Fruit fly (Drosophila melanogaster): ENCODE data around the gene MESK4.
A peak's percentile ranks its signal among the peaks of the same experiment; 100 is the strongest.

The MESK4 gene

DNA sequence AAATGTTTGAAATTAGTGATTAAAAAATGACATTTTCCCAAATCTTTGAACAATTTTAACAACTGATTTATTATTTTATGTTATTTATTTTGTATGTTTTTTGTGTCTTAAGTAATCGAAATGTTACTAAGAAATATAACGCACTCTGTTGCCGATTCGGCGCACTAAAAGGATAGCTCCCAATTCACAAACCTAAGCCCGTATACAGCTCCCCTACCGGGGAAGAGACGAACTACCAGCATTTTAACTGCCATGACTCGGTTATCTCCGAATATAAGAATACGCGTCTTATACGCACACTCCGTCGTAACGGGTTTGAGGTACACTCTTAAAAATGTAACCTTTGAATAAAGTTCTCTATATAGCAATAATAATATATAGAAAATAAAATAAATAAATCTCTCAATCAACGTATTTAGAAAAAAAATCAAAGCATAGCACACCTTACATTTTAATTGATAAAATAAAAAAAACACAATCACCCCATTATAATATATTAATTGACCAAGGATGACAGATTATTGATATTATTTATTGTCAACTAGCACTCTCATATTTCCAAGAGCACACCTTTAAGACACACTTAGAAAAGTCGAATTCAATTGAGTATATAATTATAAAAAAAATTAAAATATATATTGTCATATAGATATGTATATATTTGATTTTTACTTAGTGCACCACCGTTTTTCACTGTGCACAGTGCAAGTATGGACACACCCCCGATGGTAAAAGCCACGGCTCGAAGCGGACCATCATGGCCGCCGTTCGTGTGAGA, 30.7 kb upstream of the MESK4 start:
- TF ChIP-seq CG15710 (tag; optimal IDR thresholded peaks at IDR 0.05) (peak; percentile 82), EcR (GFP tag; optimal IDR thresholded peaks at IDR 0.05) (no peak), CG9948 (tag; optimal IDR thresholded peaks at IDR 0.05) (peak; percentile 85), Ets98B (GFP tag; IDR thresholded peaks at IDR 0.05) (peak; percentile 25; the same call in 1 of the 2 replicates), CG17806 (tag; optimal IDR thresholded peaks at IDR 0.05) (no peak), rn (GFP tag; IDR thresholded peaks at IDR 0.05) (no peak), CG12605 (GFP tag; IDR thresholded peaks at IDR 0.05) (no peak), CG10348 (GFP tag; IDR thresholded peaks at IDR 0.05) (no peak), fd96Ca (GFP tag; IDR thresholded peaks at IDR 0.05) (no peak), CG8301 (tag; optimal IDR thresholded peaks at IDR 0.05) (peak; percentile 69), Pif1B (GFP tag; optimal IDR thresholded peaks at IDR 0.05) (peak; percentile 41), CG8159 (tag; optimal IDR thresholded peaks at IDR 0.05) (peak; percentile 85), D1 (tag; optimal IDR thresholded peaks at IDR 0.05) (peak; percentile 11), CG14655 (GFP tag; optimal IDR thresholded peaks at IDR 0.05) (peak; percentile 91), CG4496 (GFP tag; IDR thresholded peaks at IDR 0.05) (no peak; the same call in 2 of the 3 replicates), CG32121 (GFP tag; IDR thresholded peaks at IDR 0.05) (peak; percentile 69), CG34367 (tag; optimal IDR thresholded peaks at IDR 0.05) (peak; percentile 63), Pif1A (GFP tag; optimal IDR thresholded peaks at IDR 0.05) (peak; percentile 47), gl (tag; optimal IDR thresholded peaks at IDR 0.05) (no peak), CG13204 (GFP tag; optimal IDR thresholded peaks at IDR 0.05) (peak; percentile 44), Snoo (tag; optimal IDR thresholded peaks at IDR 0.05) (peak; percentile 80)

DNA sequence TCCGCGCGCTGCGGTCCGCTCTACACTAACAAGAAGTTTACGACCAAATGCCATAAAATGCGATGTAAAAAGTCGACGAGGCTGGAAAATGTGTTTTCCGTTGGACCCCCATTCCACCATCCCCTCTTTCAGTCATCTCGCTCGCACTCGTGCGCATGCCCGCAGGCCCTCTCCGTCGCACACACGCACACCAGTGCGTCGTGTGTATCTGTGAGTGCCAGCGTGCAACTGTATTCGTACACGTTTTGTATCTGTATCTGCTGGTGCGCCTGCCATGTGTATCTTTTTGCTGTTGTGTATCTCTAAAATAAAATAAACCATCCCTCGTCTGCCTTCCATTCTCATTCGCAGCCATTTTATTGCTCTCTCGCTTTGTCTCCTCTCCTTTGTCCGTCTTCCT, 28.4 kb upstream of the MESK4 start:
- no peak for TF ChIP-seq rn (GFP tag; IDR thresholded peaks at IDR 0.05)
- no peak for TF ChIP-seq CG13204 (GFP tag; optimal IDR thresholded peaks at IDR 0.05)
- no peak for TF ChIP-seq Ets98B (GFP tag; IDR thresholded peaks at IDR 0.05)
- TF ChIP-seq gl (tag; optimal IDR thresholded peaks at IDR 0.05): no peak
- no peak for TF ChIP-seq CG8301 (tag; optimal IDR thresholded peaks at IDR 0.05)
- TF ChIP-seq CG8159 (tag; optimal IDR thresholded peaks at IDR 0.05): no peak
- no peak for TF ChIP-seq Snoo (tag; optimal IDR thresholded peaks at IDR 0.05)
- TF ChIP-seq Pif1B (GFP tag; optimal IDR thresholded peaks at IDR 0.05): no peak

- TF ChIP-seq CG32121 (GFP tag; IDR thresholded peaks at IDR 0.05) (no peak), CG17806 (tag; optimal IDR thresholded peaks at IDR 0.05) (no peak), Pif1B (GFP tag; optimal IDR thresholded peaks at IDR 0.05) (no peak), Ets98B (GFP tag; IDR thresholded peaks at IDR 0.05) (no peak), CG4496 (GFP tag; IDR thresholded peaks at IDR 0.05) (no peak), fd96Ca (GFP tag; IDR thresholded peaks at IDR 0.05) (no peak), gl (tag; optimal IDR thresholded peaks at IDR 0.05) (no peak), EcR (GFP tag; optimal IDR thresholded peaks at IDR 0.05) (no peak), CG10348 (GFP tag; IDR thresholded peaks at IDR 0.05) (no peak), rn (GFP tag; IDR thresholded peaks at IDR 0.05) (no peak), CG14655 (GFP tag; optimal IDR thresholded peaks at IDR 0.05) (no peak), CG9948 (tag; optimal IDR thresholded peaks at IDR 0.05) (no peak), Pif1A (GFP tag; optimal IDR thresholded peaks at IDR 0.05) (no peak), CG8159 (tag; optimal IDR thresholded peaks at IDR 0.05) (no peak), CG13204 (GFP tag; optimal IDR thresholded peaks at IDR 0.05) (no peak), CG8301 (tag; optimal IDR thresholded peaks at IDR 0.05) (no peak), CG34367 (tag; optimal IDR thresholded peaks at IDR 0.05) (no peak), D1 (tag; optimal IDR thresholded peaks at IDR 0.05) (no peak), CG15710 (tag; optimal IDR thresholded peaks at IDR 0.05) (no peak), Snoo (tag; optimal IDR thresholded peaks at IDR 0.05) (no peak)
Measured at dm6 chr3R:16962303-16962702, 26.3 kb upstream of the MESK4 start.

dm6 chr3R:16969361-16970355, 19.0 kb upstream of the MESK4 start:
- TF ChIP-seq CG4496 (GFP tag; IDR thresholded peaks at IDR 0.05) (no peak; the same call in 2 of the 3 replicates), CG12605 (GFP tag; IDR thresholded peaks at IDR 0.05) (no peak), CG13204 (GFP tag; optimal IDR thresholded peaks at IDR 0.05) (no peak), gl (tag; optimal IDR thresholded peaks at IDR 0.05) (peak; percentile 16), CG34367 (tag; optimal IDR thresholded peaks at IDR 0.05) (peak; percentile 44), CG8159 (tag; optimal IDR thresholded peaks at IDR 0.05) (peak; percentile 58), Ets98B (GFP tag; IDR thresholded peaks at IDR 0.05) (peak; percentile 76), EcR (GFP tag; optimal IDR thresholded peaks at IDR 0.05) (no peak), rn (GFP tag; IDR thresholded peaks at IDR 0.05) (no peak), Pif1B (GFP tag; optimal IDR thresholded peaks at IDR 0.05) (peak; percentile 27), D1 (tag; optimal IDR thresholded peaks at IDR 0.05) (peak; percentile 13), CG9948 (tag; optimal IDR thresholded peaks at IDR 0.05) (no peak), Pif1A (GFP tag; optimal IDR thresholded peaks at IDR 0.05) (no peak), CG15710 (tag; optimal IDR thresholded peaks at IDR 0.05) (no peak), CG8301 (tag; optimal IDR thresholded peaks at IDR 0.05) (no peak), fd96Ca (GFP tag; IDR thresholded peaks at IDR 0.05) (no peak), CG14655 (GFP tag; optimal IDR thresholded peaks at IDR 0.05) (peak; percentile 74), CG32121 (GFP tag; IDR thresholded peaks at IDR 0.05) (peak; percentile 72; the same call in 1 of the 2 replicates), CG17806 (tag; optimal IDR thresholded peaks at IDR 0.05) (no peak), CG10348 (GFP tag; IDR thresholded peaks at IDR 0.05) (no peak), Snoo (tag; optimal IDR thresholded peaks at IDR 0.05) (peak; percentile 40)

Data from whole organism, pupa.